Worm (Caenorhabditis elegans) whole organism, young adult: ENCODE results near the gene znf-598.

ENCODE experiments used
- ceh-58 ChIP-seq: fragments of 200-800 bp; sonication (Bioruptor generic); IDR thresholded peaks from 2 replicates; pipeline ENCODE4 v1.3.6; 2022; ENCODE audit warnings: missing genetic modification characterization, missing compliant biosample characterization

The znf-598 gene

ce11 chrII:7075564-7076228 lies 50.1 kb downstream of the znf-598 start, which contains the start of gene T02G5.7 (continued):
- TF ChIP-seq ceh-58: no peak
